Fruit fly (Drosophila melanogaster) whole organism, embryonic: ENCODE results near the gene CheB38c.

Experiments used
- Asciz ChIP-seq: fragments of 200-800 bp; sonication (Bioruptor generic); optimal IDR thresholded peaks from 2 replicates; lab custom pipeline; 2017; ENCODE audit warnings: missing biosample characterization, mild to moderate bottlenecking, missing genetic modification characterization, missing genetic modification reagents
- CG10147 ChIP-seq: fragments of 200-800 bp; sonication (Bioruptor generic); optimal IDR thresholded peaks from 2 replicates; lab custom pipeline; 2019; ENCODE audit warnings: missing biosample characterization, mild to moderate bottlenecking, missing genetic modification characterization, moderate library complexity
- CG10959 ChIP-seq: fragments of 200-800 bp; sonication (Bioruptor generic); IDR thresholded peaks from 2 replicates; pipeline ENCODE4 v1.3.6; 2022; ENCODE audit warnings: missing biosample characterization, missing genetic modification characterization
- CG11398 ChIP-seq: fragments of 200-800 bp; sonication (Bioruptor generic); optimal IDR thresholded peaks from 2 replicates; lab custom pipeline; 2016; ENCODE audit warnings: missing biosample characterization, missing genetic modification characterization
- CG11560 ChIP-seq: fragments of 200-800 bp; sonication (Bioruptor generic); IDR thresholded peaks from 3 replicates; pipeline ENCODE4 v1.3.6; 2022; ENCODE audit warnings: missing biosample characterization, missing genetic modification characterization
- CG11695 ChIP-seq: fragments of 200-800 bp; sonication (Bioruptor generic); IDR thresholded peaks from 3 replicates; pipeline ENCODE4 v1.3.6; 2022; ENCODE audit warnings: missing biosample characterization, missing genetic modification characterization
- CG13296 ChIP-seq: fragments of 200-800 bp; sonication (Bioruptor generic); optimal IDR thresholded peaks from 3 replicates; lab custom pipeline; 2018; ENCODE audit warnings: missing biosample characterization, mild to moderate bottlenecking, missing genetic modification characterization
- CG13894 ChIP-seq: fragments of 200-800 bp; sonication (Bioruptor generic); optimal IDR thresholded peaks from 3 replicates; lab custom pipeline; 2018; ENCODE audit warnings: missing biosample characterization, mild to moderate bottlenecking, missing genetic modification characterization, moderate library complexity
- CG15514 ChIP-seq: fragments of 200-800 bp; sonication (Bioruptor generic); optimal IDR thresholded peaks from 3 replicates; lab custom pipeline; 2017; ENCODE audit warnings: missing biosample characterization, missing genetic modification characterization, mild to moderate bottlenecking, moderate library complexity, missing genetic modification reagents
- CG1603 ChIP-seq: fragments of 200-800 bp; sonication (Bioruptor generic); optimal IDR thresholded peaks from 2 replicates; lab custom pipeline; 2019; ENCODE audit warnings: missing biosample characterization, mild to moderate bottlenecking, missing genetic modification characterization, moderate library complexity
- CG31365 ChIP-seq: fragments of 200-800 bp; sonication (Bioruptor generic); optimal IDR thresholded peaks from 2 replicates; lab custom pipeline; 2018; ENCODE audit warnings: missing biosample characterization, mild to moderate bottlenecking, missing genetic modification characterization
- CG3407 ChIP-seq: fragments of 200-800 bp; sonication (Bioruptor generic); optimal IDR thresholded peaks from 2 replicates; lab custom pipeline; 2018; ENCODE audit warnings: missing biosample characterization, mild to moderate bottlenecking, missing genetic modification characterization
- CG6813 ChIP-seq: fragments of 200-800 bp; sonication (Bioruptor generic); optimal IDR thresholded peaks from 2 replicates; lab custom pipeline; 2017; ENCODE audit warnings: missing biosample characterization, missing genetic modification characterization, mild to moderate bottlenecking, moderate library complexity, missing genetic modification reagents
- CG7271 ChIP-seq: fragments of 200-800 bp; sonication (Bioruptor generic); optimal IDR thresholded peaks from 2 replicates; lab custom pipeline; 2018; ENCODE audit warnings: missing biosample characterization, mild to moderate bottlenecking, missing genetic modification characterization, moderate library complexity
- CG7357 ChIP-seq: fragments of 200-800 bp; sonication (Bioruptor generic); IDR thresholded peaks from 3 replicates; pipeline ENCODE4 v1.3.6; 2022; ENCODE audit warnings: missing biosample characterization, missing genetic modification characterization
- CG7372 ChIP-seq: fragments of 200-800 bp; sonication (Bioruptor generic); IDR thresholded peaks from 2 replicates; pipeline ENCODE4 v1.3.6; 2022; ENCODE audit warnings: missing biosample characterization, missing genetic modification characterization
- CG8089 ChIP-seq: fragments of 200-800 bp; sonication (Bioruptor generic); optimal IDR thresholded peaks from 3 replicates; lab custom pipeline; 2016; ENCODE audit warnings: missing biosample characterization, missing genetic modification characterization
- D19A ChIP-seq: fragments of 200-800 bp; optimal IDR thresholded peaks from 3 replicates; lab custom pipeline; 2019; ENCODE audit warnings: missing biosample characterization, mild to moderate bottlenecking, missing genetic modification characterization, moderate library complexity
- D19B ChIP-seq: fragments of 200-800 bp; sonication (Bioruptor generic); optimal IDR thresholded peaks from 2 replicates; lab custom pipeline; 2017; ENCODE audit warnings: missing biosample characterization, mild to moderate bottlenecking, missing genetic modification characterization
- Deaf1 ChIP-seq: fragments of 200-800 bp; optimal IDR thresholded peaks from 3 replicates; lab custom pipeline; 2019; ENCODE audit warnings: missing biosample characterization, mild to moderate bottlenecking, missing genetic modification characterization, moderate library complexity
- Dref ChIP-seq: fragments of 200-800 bp; sonication (Bioruptor generic); IDR thresholded peaks from 2 replicates; pipeline ENCODE4 v1.3.6; 2022; ENCODE audit warnings: missing biosample characterization, missing genetic modification characterization
- Ptx1 ChIP-seq: fragments of 200-800 bp; sonication (Bioruptor generic); IDR thresholded peaks from 2 replicates; pipeline ENCODE4 v1.3.6; 2022; ENCODE audit warnings: missing biosample characterization, missing genetic modification characterization
- Sry-β ChIP-seq: fragments of 200-800 bp; sonication (Bioruptor generic); optimal IDR thresholded peaks from 2 replicates; lab custom pipeline; 2018; ENCODE audit warnings: missing biosample characterization, mild to moderate bottlenecking, missing genetic modification characterization, moderate library complexity
- ab ChIP-seq: fragments of 200-800 bp; sonication (Bioruptor generic); optimal IDR thresholded peaks from 2 replicates; lab custom pipeline; 2016; ENCODE audit warnings: missing biosample characterization, missing genetic modification characterization
- ash1 ChIP-seq: fragments of 200-800 bp; sonication (Bioruptor generic); optimal IDR thresholded peaks from 2 replicates; lab custom pipeline; 2018; ENCODE audit warnings: missing biosample characterization, mild to moderate bottlenecking, missing genetic modification characterization
- ato ChIP-seq: fragments of 200-800 bp; sonication (Bioruptor generic); IDR thresholded peaks from 2 replicates; pipeline ENCODE4 v1.3.6; 2022; ENCODE audit warnings: missing biosample characterization, missing genetic modification characterization; ENCODE audit not compliant: partially characterized antibody
- bowl ChIP-seq: fragments of 200-800 bp; sonication (Bioruptor generic); IDR thresholded peaks from 2 replicates; pipeline ENCODE4 v1.3.6; 2022; ENCODE audit warnings: missing biosample characterization, missing genetic modification characterization
- crol ChIP-seq: fragments of 200-800 bp; sonication (Bioruptor generic); IDR thresholded peaks from 2 replicates; pipeline ENCODE4 v1.3.6; 2022; ENCODE audit warnings: missing biosample characterization, missing genetic modification characterization
- emc ChIP-seq: fragments of 200-800 bp; sonication (Bioruptor generic); optimal IDR thresholded peaks from 2 replicates; lab custom pipeline; 2016; ENCODE audit warnings: missing biosample characterization, missing genetic modification characterization
- fu2 ChIP-seq: fragments of 200-800 bp; sonication (Bioruptor generic); optimal IDR thresholded peaks from 2 replicates; lab custom pipeline; 2016; ENCODE audit warnings: missing biosample characterization, missing genetic modification characterization
- gcm2 ChIP-seq: fragments of 200-800 bp; sonication (Bioruptor generic); optimal IDR thresholded peaks from 2 replicates; lab custom pipeline; 2016; ENCODE audit warnings: missing biosample characterization, missing genetic modification characterization
- gsb ChIP-seq: fragments of 200-800 bp; sonication (Bioruptor generic); IDR thresholded peaks from 2 replicates; pipeline ENCODE4 v1.3.6; 2022; ENCODE audit warnings: missing biosample characterization, missing genetic modification characterization
- ken ChIP-seq: fragments of 200-800 bp; sonication (Bioruptor generic); IDR thresholded peaks from 3 replicates; pipeline ENCODE4 v1.3.6; 2022; ENCODE audit warnings: missing biosample characterization, missing genetic modification characterization
- lab ChIP-seq: fragments of 200-800 bp; sonication (Bioruptor generic); optimal IDR thresholded peaks from 3 replicates; lab custom pipeline; 2017; ENCODE audit warnings: missing biosample characterization, missing genetic modification characterization, mild to moderate bottlenecking, moderate library complexity, missing genetic modification reagents
- lbe ChIP-seq: fragments of 200-800 bp; sonication (Bioruptor generic); optimal IDR thresholded peaks from 2 replicates; lab custom pipeline; 2016; ENCODE audit warnings: missing biosample characterization, mild to moderate bottlenecking, missing genetic modification characterization
- pb ChIP-seq: fragments of 200-800 bp; sonication (Bioruptor generic); optimal IDR thresholded peaks from 3 replicates; lab custom pipeline; 2016; ENCODE audit warnings: missing biosample characterization, missing genetic modification characterization
- psq ChIP-seq: fragments of 200-800 bp; sonication (Bioruptor generic); optimal IDR thresholded peaks from 2 replicates; lab custom pipeline; 2017; ENCODE audit warnings: missing biosample characterization, missing genetic modification characterization
- pum ChIP-seq: fragments of 200-800 bp; sonication (Bioruptor generic); optimal IDR thresholded peaks from 2 replicates; lab custom pipeline; 2016; ENCODE audit warnings: missing biosample characterization, missing genetic modification characterization
- scrt ChIP-seq: fragments of 200-800 bp; sonication (Bioruptor generic); optimal IDR thresholded peaks from 2 replicates; lab custom pipeline; 2018; ENCODE audit warnings: missing biosample characterization, mild to moderate bottlenecking, missing genetic modification characterization, moderate library complexity
- sima ChIP-seq: fragments of 200-800 bp; sonication (Bioruptor generic); optimal IDR thresholded peaks from 2 replicates; lab custom pipeline; 2016; ENCODE audit warnings: missing biosample characterization, missing genetic modification characterization
- slbo ChIP-seq: fragments of 200-800 bp; sonication (Bioruptor generic); IDR thresholded peaks from 2 replicates; pipeline ENCODE4 v1.3.6; 2022; ENCODE audit warnings: missing biosample characterization, missing genetic modification characterization
- tio ChIP-seq: fragments of 200-800 bp; sonication (Bioruptor generic); optimal IDR thresholded peaks from 2 replicates; lab custom pipeline; 2017; ENCODE audit warnings: missing biosample characterization, missing genetic modification characterization, inconsistent platforms
- yki ChIP-seq: fragments of >200 bp; optimal IDR thresholded peaks from 3 replicates; lab custom pipeline; 2018

Gene CheB38c

dm6 chr2L:20805624-20806339 is 14.9 kb downstream of the CheB38c start (continued):
- TF ChIP-seq emc (GFP tag; lab: Kevin White, UChicago) (peak; percentile 64), pum (no peak), bowl (GFP tag; lab: Robert Waterston, UW) (peak; percentile 89), gcm2 (GFP tag; lab: Kevin White, UChicago) (peak; percentile 83), CG31365 (peak; percentile 78), CG11695 (GFP tag; lab: Robert Waterston, UW) (peak; percentile 95), ken (peak; percentile 92), lbe (peak; percentile 18), lab (peak; percentile 98), gsb (peak; percentile 95), scrt (GFP tag; lab: Kevin White, UChicago) (peak; percentile 89), CG1603 (tag; lab: Kevin White, UChicago) (peak; percentile 96), CG3407 (GFP tag; lab: Kevin White, UChicago) (peak; percentile 91), CG11398 (peak; percentile 65), sima (GFP tag; lab: Kevin White, UChicago) (peak; percentile 48), yki (no peak), slbo (GFP tag; lab: Robert Waterston, UW) (peak; percentile 97), CG6813 (peak; percentile 95), CG13894 (tag; lab: Kevin White, UChicago) (peak; percentile 93), Asciz (peak; percentile 94), CG7372 (GFP tag; lab: Robert Waterston, UW) (peak; percentile 92), ab (GFP tag; lab: Kevin White, UChicago) (peak; percentile 30), D19A (tag; lab: Kevin White, UChicago) (peak; percentile 92), CG11560 (tag; lab: Robert Waterston, UW) (peak; percentile 87), D19B (peak; percentile 100), Dref (GFP tag; lab: Robert Waterston, UW) (peak; percentile 27; the same call in 1 of the 2 replicates), tio (GFP tag; lab: Kevin White, UChicago) (peak; percentile 94), ash1 (GFP tag; lab: Kevin White, UChicago) (peak; percentile 68), CG7357 (peak; percentile 90), Deaf1 (tag; lab: Kevin White, UChicago) (peak; percentile 81), ato (GFP tag; lab: Robert Waterston, UW) (peak; percentile 49; the same call in 1 of the 2 replicates), CG8089 (GFP tag; lab: Kevin White, UChicago) (peak; percentile 61), crol (GFP tag; lab: Robert Waterston, UW) (peak; percentile 56), pb (GFP tag; lab: Kevin White, UChicago) (no peak), CG10959 (GFP tag; lab: Robert Waterston, UW) (peak; percentile 91), CG10147 (GFP tag; lab: Kevin White, UChicago) (peak; percentile 92), CG15514 (peak; percentile 92), Ptx1 (GFP tag; lab: Robert Waterston, UW) (peak; percentile 98), CG13296 (GFP tag; lab: Kevin White, UChicago) (peak; percentile 96), psq (peak; percentile 85), CG7271 (tag; lab: Kevin White, UChicago) (peak; percentile 67), fu2 (GFP tag; lab: Kevin White, UChicago) (peak; percentile 80), Sry-β (GFP tag; lab: Kevin White, UChicago) (peak; percentile 45)
